Worm (Caenorhabditis elegans) whole organism, L4/young adult: ENCODE results near the gene srh-214.

Experiments
- dao-5 ChIP-seq: sonication (generic microtip); optimal IDR thresholded peaks from 2 replicates; lab custom pipeline; 2016; ENCODE audit warnings: missing genotype, missing genetic modification characterization, moderate library complexity, missing compliant biosample characterization
- him-1 ChIP-seq: sonication (generic microtip); optimal IDR thresholded peaks from 2 replicates; lab custom pipeline; 2016; ENCODE audit warnings: missing genotype, missing genetic modification reagents, missing genetic modification characterization, missing compliant biosample characterization

ce11 chrV:16836100-16836499, 6.5 kb upstream of the srh-214 start:
- no peak for TF ChIP-seq him-1 (tag; lab: Kevin White, UChicago)
- no peak for TF ChIP-seq dao-5 (tag; lab: Kevin White, UChicago)
